Fruit fly (Drosophila melanogaster): ENCODE results near the gene Dtd.
A peak's percentile ranks its signal among the peaks of the same experiment; 100 is the strongest.

Dtd gene

dm6 chr3R:11421643-11422122 lies 8.2 kb upstream of the Dtd start, which contains the start of the genes ninaG and Sptz (continued):
- TF ChIP-seq CG12236 (GFP tag; optimal IDR thresholded peaks at IDR 0.05) (peak; percentile 68), NC2β (GFP tag; optimal IDR thresholded peaks at IDR 0.05) (peak; percentile 89), CG9876 (GFP tag; optimal IDR thresholded peaks at IDR 0.05) (peak; percentile 90), E2f2 (GFP tag; IDR thresholded peaks at IDR 0.05) (peak; percentile 93), CG16863 (GFP tag; optimal IDR thresholded peaks at IDR 0.05) (peak; percentile 93), HLHmδ (GFP tag; optimal IDR thresholded peaks at IDR 0.05) (no peak), kni (GFP tag; optimal IDR thresholded peaks at IDR 0.05) (no peak), Sin3A (optimal IDR thresholded peaks at IDR 0.05) (peak; percentile 83), nau (GFP tag; optimal IDR thresholded peaks at IDR 0.05) (no peak), sc (optimal IDR thresholded peaks at IDR 0.05) (no peak), sc (GFP tag; optimal IDR thresholded peaks at IDR 0.05) (peak; percentile 81), Lim3 (GFP tag; IDR thresholded peaks at IDR 0.05) (peak; percentile 62; the same call in 1 of the 2 replicates), Scr (GFP tag; IDR thresholded peaks at IDR 0.05; ENCODE audit: partially characterized antibody) (peak; percentile 64), CG11456 (GFP tag; IDR thresholded peaks at IDR 0.05) (peak; percentile 95), CG9727 (GFP tag; optimal IDR thresholded peaks at IDR 0.05) (peak; percentile 94), CG10366 (GFP tag; IDR thresholded peaks at IDR 0.05) (peak; percentile 95), CG17328 (GFP tag; IDR thresholded peaks at IDR 0.05) (peak; percentile 93), Oli (tag; optimal IDR thresholded peaks at IDR 0.05) (peak; percentile 86), tx (GFP tag; optimal IDR thresholded peaks at IDR 0.05) (peak; percentile 94), CG6813 (GFP tag; optimal IDR thresholded peaks at IDR 0.05) (peak; percentile 69), CG31224 (GFP tag; IDR thresholded peaks at IDR 0.05) (peak; percentile 90), gcm2 (GFP tag; optimal IDR thresholded peaks at IDR 0.05) (peak; percentile 83), al (GFP tag; IDR thresholded peaks at IDR 0.05) (peak; percentile 94), fru (optimal IDR thresholded peaks at IDR 0.05) (no peak), Hsf (GFP tag; optimal IDR thresholded peaks at IDR 0.05) (peak; percentile 97), en (GFP tag; optimal IDR thresholded peaks at IDR 0.05) (peak; percentile 80), CG11723 (GFP tag; optimal IDR thresholded peaks at IDR 0.05) (peak; percentile 87), otp (GFP tag; IDR thresholded peaks at IDR 0.05) (peak; percentile 92), NK7.1 (GFP tag; optimal IDR thresholded peaks at IDR 0.05) (peak; percentile 70), CG2116 (GFP tag; optimal IDR thresholded peaks at IDR 0.05) (peak; percentile 95), CG15696 (tag; optimal IDR thresholded peaks at IDR 0.05) (peak; percentile 93), pb (GFP tag; optimal IDR thresholded peaks at IDR 0.05) (peak; percentile 78), CG8281 (tag; optimal IDR thresholded peaks at IDR 0.05) (peak; percentile 63), CG7786 (GFP tag; optimal IDR thresholded peaks at IDR 0.05) (peak; percentile 94), CG6765 (GFP tag; optimal IDR thresholded peaks at IDR 0.05) (peak; percentile 52), CG17361 (GFP tag; IDR thresholded peaks at IDR 0.05) (peak; percentile 98), NC2α (GFP tag; optimal IDR thresholded peaks at IDR 0.05) (peak; percentile 86), CG6175 (GFP tag; IDR thresholded peaks at IDR 0.05) (peak; percentile 89), CG1602 (GFP tag; optimal IDR thresholded peaks at IDR 0.05) (peak; percentile 94), CG34422 (GFP tag; IDR thresholded peaks at IDR 0.05) (peak; percentile 97), Ada2b (GFP tag; IDR thresholded peaks at IDR 0.05) (peak; percentile 95), jigr1 (GFP tag; IDR thresholded peaks at IDR 0.05) (peak; percentile 90), gsb (GFP tag; IDR thresholded peaks at IDR 0.05) (peak; percentile 87), CG7556 (GFP tag; optimal IDR thresholded peaks at IDR 0.05) (peak; percentile 88), chif (GFP tag; optimal IDR thresholded peaks at IDR 0.05) (peak; percentile 95 to 96), CG10267 (tag; optimal IDR thresholded peaks at IDR 0.05) (peak; percentile 88), CG33557 (GFP tag; optimal IDR thresholded peaks at IDR 0.05) (peak; percentile 79), Drgx (GFP tag; IDR thresholded peaks at IDR 0.05) (peak; percentile 93), BEAF-32 (GFP tag; optimal IDR thresholded peaks at IDR 0.05) (peak; percentile 69), Med (GFP tag) (peak; percentile 99), CG3838 (GFP tag; optimal IDR thresholded peaks at IDR 0.05) (peak; percentile 89), yki (optimal IDR thresholded peaks at IDR 0.05) (no peak)

All from whole organism, embryonic.